Worm (Caenorhabditis elegans) whole organism, L2 larva: ENCODE measurements around the gene nhr-277.

Experiments used
- Y55F3AM.14 ChIP-seq: fragments of 200-800 bp; sonication (Bioruptor generic); optimal IDR thresholded peaks from 2 replicates; lab custom pipeline; 2018; ENCODE audit warnings: mild to moderate bottlenecking, missing genetic modification characterization, missing compliant biosample characterization
- ZK546.5 ChIP-seq: sonication (generic microtip); optimal IDR thresholded peaks from 2 replicates; lab custom pipeline; 2017; ENCODE audit warnings: missing biosample characterization, missing genetic modification characterization
- alr-1 ChIP-seq: fragments of 150-350 bp; optimal IDR thresholded peaks from 2 replicates; lab custom pipeline; 2014; ENCODE audit warnings: missing biosample characterization, missing genetic modification characterization
- ama-1 ChIP-seq: fragments of 150-350 bp; optimal IDR thresholded peaks from 2 replicates; lab custom pipeline; 2018; ENCODE audit warnings: inconsistent platforms
- ceh-16 ChIP-seq: fragments of 150-350 bp; optimal IDR thresholded peaks from 2 replicates; lab custom pipeline; 2014; ENCODE audit warnings: missing biosample characterization, missing genetic modification characterization
- egl-27 ChIP-seq: sonication (generic microtip); optimal IDR thresholded peaks from 3 replicates; lab custom pipeline; 2017; ENCODE audit warnings: missing biosample characterization, missing genetic modification reagents, missing genetic modification characterization
- elt-1 ChIP-seq: fragments of 150-350 bp; optimal IDR thresholded peaks from 2 replicates; lab custom pipeline; 2014; ENCODE audit warnings: missing biosample characterization, missing genetic modification characterization
- fos-1 ChIP-seq: fragments of 150-350 bp; optimal IDR thresholded peaks from 2 replicates; lab custom pipeline; 2014; ENCODE audit warnings: missing biosample characterization, missing genetic modification characterization
- lin-11 ChIP-seq: fragments of 150-350 bp; sonication (generic microtip); optimal IDR thresholded peaks from 2 replicates; lab custom pipeline; 2014; ENCODE audit warnings: missing biosample characterization, missing genetic modification characterization, inconsistent platforms, mixed read lengths
- lin-13 ChIP-seq: fragments of 150-350 bp; optimal IDR thresholded peaks from 2 replicates; lab custom pipeline; 2014; ENCODE audit warnings: missing biosample characterization, missing genetic modification reagents, missing genetic modification characterization
- lin-39 ChIP-seq: fragments of 150-350 bp; optimal IDR thresholded peaks from 2 replicates; lab custom pipeline; 2014; ENCODE audit warnings: missing biosample characterization, missing genetic modification reagents, missing genetic modification characterization
- lsy-2 ChIP-seq, 2 experiments: fragments of 150-350 bp in 1 of 2; sonication (generic microtip) in 1 of 2; optimal IDR thresholded peaks; 2 replicates each; lab custom pipeline; 2014 to 2017; ENCODE audit warnings: missing biosample characterization in 2 of 2, missing genetic modification characterization in 2 of 2
- mab-5 ChIP-seq: fragments of 150-350 bp; optimal IDR thresholded peaks from 2 replicates; lab custom pipeline; 2014; ENCODE audit warnings: missing biosample characterization, missing genetic modification characterization
- mbf-1 ChIP-seq: sonication (generic microtip); optimal IDR thresholded peaks from 2 replicates; lab custom pipeline; 2017; ENCODE audit warnings: missing biosample characterization, missing genetic modification characterization
- nhr-11 ChIP-seq: fragments of 150-350 bp; optimal IDR thresholded peaks from 2 replicates; lab custom pipeline; 2014; ENCODE audit warnings: missing biosample characterization, missing genetic modification characterization
- nhr-21 ChIP-seq: fragments of 150-350 bp; optimal IDR thresholded peaks from 2 replicates; lab custom pipeline; 2014; ENCODE audit warnings: missing biosample characterization, missing genetic modification characterization
- nhr-23 ChIP-seq: fragments of 150-350 bp; optimal IDR thresholded peaks from 2 replicates; lab custom pipeline; 2014; ENCODE audit warnings: missing biosample characterization, missing genetic modification reagents, missing genetic modification characterization
- nhr-6 ChIP-seq: fragments of 150-350 bp; optimal IDR thresholded peaks from 2 replicates; lab custom pipeline; 2014; ENCODE audit warnings: missing biosample characterization, missing genetic modification characterization
- peb-1 ChIP-seq: fragments of 150-350 bp; optimal IDR thresholded peaks from 2 replicates; lab custom pipeline; 2014; ENCODE audit warnings: missing biosample characterization, missing genetic modification characterization
- sem-4 ChIP-seq: fragments of 150-350 bp; optimal IDR thresholded peaks from 2 replicates; lab custom pipeline; 2014; ENCODE audit warnings: missing biosample characterization, missing genetic modification reagents, missing genetic modification characterization
- skn-1 ChIP-seq: sonication (generic microtip); optimal IDR thresholded peaks from 2 replicates; lab custom pipeline; 2017; ENCODE audit warnings: missing biosample characterization, missing genetic modification characterization
- sma-3 ChIP-seq: sonication (generic microtip); optimal IDR thresholded peaks from 2 replicates; lab custom pipeline; 2016; ENCODE audit warnings: missing genetic modification reagents, missing genetic modification characterization, missing compliant biosample characterization
- sma-9 ChIP-seq, 2 experiments: fragments of 150-350 bp in 1 of 2; sonication (generic microtip) in 1 of 2; optimal IDR thresholded peaks; 2 replicates each; lab custom pipeline; 2014 to 2016; ENCODE audit warnings: missing genetic modification characterization in 2 of 2, mild to moderate bottlenecking in 1 of 2, missing biosample characterization in 1 of 2, missing compliant biosample characterization in 1 of 2, missing genetic modification reagents in 1 of 2, moderate library complexity in 1 of 2
- snpc-4 ChIP-seq: fragments of 150-350 bp; optimal IDR thresholded peaks from 2 replicates; lab custom pipeline; 2014; ENCODE audit warnings: missing biosample characterization, missing genetic modification characterization
- unc-55 ChIP-seq: fragments of 150-350 bp; sonication (generic microtip); optimal IDR thresholded peaks from 3 replicates; lab custom pipeline; 2014; ENCODE audit warnings: missing biosample characterization, missing genetic modification reagents, missing genetic modification characterization
- unc-62 ChIP-seq: fragments of 150-350 bp; optimal IDR thresholded peaks from 2 replicates; lab custom pipeline; 2014; ENCODE audit warnings: missing biosample characterization, missing genetic modification reagents, missing genetic modification characterization

nhr-277 gene

ce11 chrIV:2729957-2730356 is 12.8 kb upstream of the nhr-277 start, which contains the start of gene Y94H6A.2:
Y94H6A.2 (plus strand) TSS chrIV:2730292.
- TF ChIP-seq fos-1 (tag; lab: Kevin White, UChicago) (peak; percentile 76), lin-11 (tag; lab: Kevin White, UChicago) (no peak)

- TF ChIP-seq ceh-16 (tag; lab: Kevin White, UChicago): no peak
- TF ChIP-seq lsy-2 (tag; optimal IDR thresholded peaks at IDR 0.05; lab: Kevin White, UChicago): peak in 1 of 2 experiments; percentile 13
- TF ChIP-seq elt-1 (tag; lab: Kevin White, UChicago): no peak
- no peak for TF ChIP-seq egl-27 (tag; lab: Kevin White, UChicago)
- no peak for TF ChIP-seq fos-1 (tag; lab: Kevin White, UChicago)
- no peak for TF ChIP-seq peb-1 (tag; lab: Kevin White, UChicago)
- TF ChIP-seq nhr-21 (tag; lab: Kevin White, UChicago): peak; percentile 53
These were observed 8.1 kb upstream of the nhr-277 start for ce11 chrIV:2734675-2735074.

ce11 chrIV:2736575-2736974 is 6.2 kb upstream of the nhr-277 start:
- TF ChIP-seq nhr-23 (tag; lab: Kevin White, UChicago): no peak
- TF ChIP-seq skn-1 (tag; lab: Kevin White, UChicago): no peak
- TF ChIP-seq unc-62 (GFP tag; lab: Kevin White, UChicago): no peak
- no peak for TF ChIP-seq Y55F3AM.14 (GFP tag; lab: Kevin White, UChicago)
- TF ChIP-seq ceh-16 (tag; lab: Kevin White, UChicago): no peak
- no peak for TF ChIP-seq nhr-11 (tag; lab: Kevin White, UChicago)
- TF ChIP-seq sem-4 (tag; lab: Kevin White, UChicago): no peak
- no peak for TF ChIP-seq sma-3 (GFP tag; lab: Kevin White, UChicago)
- no peak for TF ChIP-seq ZK546.5 (tag; lab: Kevin White, UChicago)
- TF ChIP-seq snpc-4: no peak

ce11 chrIV:2738466-2738865 is 4.3 kb upstream of the nhr-277 start:
- TF ChIP-seq lsy-2 (tag; optimal IDR thresholded peaks at IDR 0.05; lab: Kevin White, UChicago) (no peak), mbf-1 (tag; lab: Kevin White, UChicago) (no peak), fos-1 (tag; lab: Kevin White, UChicago) (no peak), lin-39 (tag; lab: Kevin White, UChicago) (no peak), ama-1 (lab: Kevin White, UChicago) (no peak), alr-1 (tag; lab: Kevin White, UChicago) (no peak)

- TF ChIP-seq sma-9 (GFP tag; optimal IDR thresholded peaks at IDR 0.05; lab: Kevin White, UChicago) (peak; percentile 16), sma-9 (tag; optimal IDR thresholded peaks at IDR 0.05; lab: Kevin White, UChicago) (no peak), unc-55 (GFP tag; lab: Kevin White, UChicago) (no peak), lin-13 (GFP tag; lab: Kevin White, UChicago) (no peak), alr-1 (tag; lab: Kevin White, UChicago) (no peak), mab-5 (no peak)
- TF ChIP-seq, all 48 proteins: peak for 1
These were observed 4.7 kb downstream of the nhr-277 start for ce11 chrIV:2747385-2748007.

ce11 chrIV:2748863-2749451 is 6.2 kb downstream of the nhr-277 start:
- TF ChIP-seq fos-1 (tag; lab: Kevin White, UChicago) (peak; percentile 53), nhr-11 (tag; lab: Kevin White, UChicago) (no peak), nhr-6 (no peak)

- no peak for TF ChIP-seq nhr-23 (tag; lab: Kevin White, UChicago)
- no peak for TF ChIP-seq mab-5
These were observed 7.8 kb downstream of the nhr-277 start for ce11 chrIV:2750607-2751006.
